Worm (Caenorhabditis elegans): ENCODE data around the gene nhr-7.

DNA sequence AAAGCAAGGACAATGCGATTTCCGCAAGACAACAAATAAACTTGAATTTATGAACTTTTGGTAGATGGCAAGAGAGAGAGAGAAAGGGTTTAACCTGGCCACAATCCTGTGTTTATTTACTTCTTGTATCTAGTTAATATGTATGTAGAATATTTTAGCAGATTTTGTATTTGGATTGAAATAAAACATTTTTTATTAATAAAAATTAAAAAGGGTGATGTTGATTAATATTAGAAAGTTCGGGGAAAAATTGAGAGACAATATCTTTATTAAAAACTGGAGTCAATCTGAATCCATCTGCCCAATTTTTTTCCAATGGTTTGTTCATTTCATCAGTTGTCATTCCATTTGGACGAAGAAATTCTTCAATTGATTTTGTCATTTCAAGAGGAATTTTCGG, 5.1 kb downstream of the nhr-7 start, which contains the start of gene col-127:
- TF ChIP-seq ama-1 (optimal IDR thresholded peaks at IDR 0.05) (no peak), flt-1 (GFP tag; IDR thresholded peaks at IDR 0.05) (no peak), scrt-1 (GFP tag; IDR thresholded peaks at IDR 0.05) (no peak), hmbx-1 (tag; optimal IDR thresholded peaks at IDR 0.05) (no peak), sea-1 (GFP tag; conservative IDR thresholded peaks at IDR 0.05) (no peak), aly-1 (tag; optimal IDR thresholded peaks at IDR 0.05) (no peak), hnd-1 (tag; optimal IDR thresholded peaks at IDR 0.05) (no peak), ceh-13 (GFP tag; optimal IDR thresholded peaks at IDR 0.05) (no peak), ceh-36 (tag; optimal IDR thresholded peaks at IDR 0.05) (no peak), F13C5.2 (tag; optimal IDR thresholded peaks at IDR 0.05) (no peak), tbx-37 (GFP tag; conservative IDR thresholded peaks at IDR 0.05) (no peak), hmg-4 (GFP tag; optimal IDR thresholded peaks at IDR 0.05) (no peak), B0310.2 (tag; optimal IDR thresholded peaks at IDR 0.05) (no peak)

All from whole organism, early embryonic.